Fruit fly (Drosophila melanogaster): ENCODE measurements around the gene gdl-ORF39.

Gene gdl-ORF39

dm6 chr3L:15508233-15508632 lies 1.0 kb upstream of the gdl-ORF39 start, which contains the start of gene CG7841 (continued):
- TF ChIP-seq Fer1 (GFP tag; optimal IDR thresholded peaks at IDR 0.05) = peak; percentile 99
- TF ChIP-seq CG17829 (tag; optimal IDR thresholded peaks at IDR 0.05) = peak; percentile 99
- TF ChIP-seq CG8089 (GFP tag; optimal IDR thresholded peaks at IDR 0.05) = peak; percentile 96
- peak; percentile 98 for TF ChIP-seq nom (GFP tag; optimal IDR thresholded peaks at IDR 0.05)
- TF ChIP-seq fd102C (GFP tag; optimal IDR thresholded peaks at IDR 0.05) = peak; percentile 94
- no peak for TF ChIP-seq CG8765 (GFP tag; IDR thresholded peaks at IDR 0.05)
- TF ChIP-seq cas (GFP tag; IDR thresholded peaks at IDR 0.05) = peak; percentile 92; the same call in 1 of the 2 replicates
- peak; percentile 92 for TF ChIP-seq H2.0 (GFP tag; IDR thresholded peaks at IDR 0.05)
- TF ChIP-seq p53 (GFP tag; optimal IDR thresholded peaks at IDR 0.05) = peak; percentile 92
- TF ChIP-seq Hmr (GFP tag; optimal IDR thresholded peaks at IDR 0.05) = peak; percentile 99
- peak; percentile 97 for TF ChIP-seq Dek (tag; optimal IDR thresholded peaks at IDR 0.05)
- peak; percentile 91 for TF ChIP-seq CG13123 (GFP tag; optimal IDR thresholded peaks at IDR 0.05)
- peak; percentile 89 for TF ChIP-seq Nf-YB (GFP tag; optimal IDR thresholded peaks at IDR 0.05)
- peak; percentile 97 for TF ChIP-seq Blimp-1 (GFP tag; optimal IDR thresholded peaks at IDR 0.05)
- TF ChIP-seq HLH54F (GFP tag; optimal IDR thresholded peaks at IDR 0.05) = peak; percentile 97
- peak; percentile 93 for TF ChIP-seq jing (GFP tag; optimal IDR thresholded peaks at IDR 0.05)
- TF ChIP-seq CG10462 (GFP tag; optimal IDR thresholded peaks at IDR 0.05) = peak; percentile 95
- TF ChIP-seq YL-1 (GFP tag; optimal IDR thresholded peaks at IDR 0.05) = peak; percentile 95
- TF ChIP-seq Lhr (GFP tag; optimal IDR thresholded peaks at IDR 0.05) = peak; percentile 93
- peak; percentile 96 for TF ChIP-seq shn (GFP tag; optimal IDR thresholded peaks at IDR 0.05)
- TF ChIP-seq Atf-2 (GFP tag; optimal IDR thresholded peaks at IDR 0.05) = peak; percentile 94
- peak; percentile 97 for TF ChIP-seq seq (GFP tag; IDR thresholded peaks at IDR 0.05)
- peak; percentile 98 for TF ChIP-seq CG12769 (tag; optimal IDR thresholded peaks at IDR 0.05)
- peak; percentile 94 for TF ChIP-seq CG12155 (GFP tag; optimal IDR thresholded peaks at IDR 0.05)
- peak; percentile 96 for TF ChIP-seq CG14014 (GFP tag; IDR thresholded peaks at IDR 0.05)
- TF ChIP-seq CG15514 (GFP tag; optimal IDR thresholded peaks at IDR 0.05) = peak; percentile 95
- peak; percentile 97 for TF ChIP-seq crc (GFP tag; optimal IDR thresholded peaks at IDR 0.05)
- TF ChIP-seq Vsx1 (GFP tag; optimal IDR thresholded peaks at IDR 0.05) = peak; percentile 95
- TF ChIP-seq Poxn (GFP tag; IDR thresholded peaks at IDR 0.05) = no peak
- TF ChIP-seq Hand (GFP tag; optimal IDR thresholded peaks at IDR 0.05) = peak; percentile 99
- peak; percentile 97 for TF ChIP-seq CG13624 (GFP tag; optimal IDR thresholded peaks at IDR 0.05)
- peak; percentile 97 for TF ChIP-seq CG12744 (GFP tag; optimal IDR thresholded peaks at IDR 0.05)
- TF ChIP-seq CG8359 (GFP tag; optimal IDR thresholded peaks at IDR 0.05; ENCODE audit: borderline replicate concordance) = peak; percentile 92
- TF ChIP-seq CG9437 (GFP tag; optimal IDR thresholded peaks at IDR 0.05) = peak; percentile 90
- TF ChIP-seq CG6175 (GFP tag; IDR thresholded peaks at IDR 0.05) = no peak; the same call in 1 of the 3 replicates
- TF ChIP-seq jigr1 (GFP tag; IDR thresholded peaks at IDR 0.05) = no peak; the same call in 1 of the 3 replicates
- peak; percentile 97 for TF ChIP-seq chn (GFP tag; optimal IDR thresholded peaks at IDR 0.05)
- peak; percentile 97 for TF ChIP-seq Awh (GFP tag; IDR thresholded peaks at IDR 0.05)
- peak; percentile 97 for TF ChIP-seq CG11504 (tag; optimal IDR thresholded peaks at IDR 0.05)
- no peak for TF ChIP-seq CG14860 (GFP tag; IDR thresholded peaks at IDR 0.05; ENCODE audit: partially characterized antibody)
- no peak for TF ChIP-seq hb (GFP tag; IDR thresholded peaks at IDR 0.05; ENCODE audit: partially characterized antibody)
- TF ChIP-seq pum (GFP tag; optimal IDR thresholded peaks at IDR 0.05) = peak; percentile 95
- TF ChIP-seq dimm (GFP tag; IDR thresholded peaks at IDR 0.05) = no peak
- TF ChIP-seq gce (GFP tag; IDR thresholded peaks at IDR 0.05) = peak; percentile 94; the same call in 2 of the 3 replicates
- peak; percentile 98 for TF ChIP-seq CG6765 (GFP tag; optimal IDR thresholded peaks at IDR 0.05)
- peak; percentile 73 for TF ChIP-seq Sry-δ (GFP tag; optimal IDR thresholded peaks at IDR 0.05)
- TF ChIP-seq so (GFP tag; IDR thresholded peaks at IDR 0.05) = peak; percentile 98
- TF ChIP-seq kni (GFP tag; optimal IDR thresholded peaks at IDR 0.05) = peak; percentile 96
- peak; percentile 99 for TF ChIP-seq sug (tag; optimal IDR thresholded peaks at IDR 0.05)
- TF ChIP-seq ken (GFP tag; IDR thresholded peaks at IDR 0.05) = peak; percentile 93

Data from whole organism, embryonic.